Worm (Caenorhabditis elegans) whole organism, L4 larva: ENCODE measurements around the gene fbxa-86.

ENCODE experiments used
- R02D3.7 ChIP-seq: fragments of 150-350 bp; sonication (generic microtip); optimal IDR thresholded peaks from 3 replicates; lab custom pipeline; 2014; ENCODE audit warnings: missing biosample characterization, missing genetic modification characterization
- dmd-9 ChIP-seq: fragments of 200-800 bp; sonication (Bioruptor generic); IDR thresholded peaks from 2 replicates; pipeline ENCODE4 v1.3.6; 2022; ENCODE audit warnings: missing genetic modification reagents, missing genetic modification characterization, missing compliant biosample characterization
- hlh-30 ChIP-seq: sonication (generic microtip); optimal IDR thresholded peaks from 2 replicates; lab custom pipeline; 2017; ENCODE audit warnings: antibody characterized with exemption, mild to moderate bottlenecking, missing genetic modification characterization, missing compliant biosample characterization; ENCODE audit not compliant: insufficient read depth
- lin-1 ChIP-seq: fragments of 200-800 bp; sonication (Bioruptor generic); IDR thresholded peaks from 2 replicates; pipeline ENCODE4 v1.3.6; 2022; ENCODE audit warnings: missing genetic modification reagents, missing genetic modification characterization, missing compliant biosample characterization
- mxl-2 ChIP-seq: fragments of 200-800 bp; sonication (Bioruptor generic); conservative IDR thresholded peaks from 2 replicates; pipeline ENCODE4 v1.3.6; 2022; ENCODE audit warnings: missing genetic modification reagents, missing genetic modification characterization, missing compliant biosample characterization
- php-3 ChIP-seq: fragments of 200-800 bp; sonication (Bioruptor generic); IDR thresholded peaks from 2 replicates; pipeline ENCODE4 v1.3.6; 2022; ENCODE audit warnings: missing genetic modification reagents, missing genetic modification characterization, missing compliant biosample characterization
- rbr-2 ChIP-seq: sonication (generic microtip); optimal IDR thresholded peaks from 2 replicates; lab custom pipeline; 2016; ENCODE audit warnings: missing genotype, missing genetic modification characterization, missing compliant biosample characterization
- skn-1 ChIP-seq: fragments of 150-350 bp; optimal IDR thresholded peaks from 2 replicates; lab custom pipeline; 2014; ENCODE audit warnings: missing biosample characterization, missing genetic modification characterization
- tra-1 ChIP-seq: fragments of 200-800 bp; sonication (Bioruptor generic); IDR thresholded peaks from 2 replicates; pipeline ENCODE4 v1.3.6; 2022; ENCODE audit warnings: missing genetic modification reagents, missing genetic modification characterization, missing compliant biosample characterization

- TF ChIP-seq R02D3.7 (tag; lab: Kevin White, UChicago) (no peak), skn-1 (tag; lab: Kevin White, UChicago) (no peak), dmd-9 (no peak), lin-1 (GFP tag; lab: Robert Waterston, UW) (no peak), hlh-30 (tag; lab: Kevin White, UChicago) (no peak), tra-1 (GFP tag; lab: Robert Waterston, UW) (no peak), mxl-2 (GFP tag; lab: Robert Waterston, UW) (no peak), rbr-2 (tag; lab: Kevin White, UChicago) (no peak), php-3 (GFP tag; lab: Robert Waterston, UW) (no peak)
These were observed 7.8 kb downstream of the fbxa-86 start, which contains the start of gene Y9C9A.8 for ce11 chrIV:4930045-4930444.
